Worm (Caenorhabditis elegans) whole organism, L1 larva: ENCODE results near the gene T05C12.1.

Source experiments
- ceh-82 ChIP-seq, 3 experiments: fragments of 150-350 bp in 1 of 3; sonication (generic microtip) in 2 of 3; optimal IDR thresholded peaks; 2 replicates each; lab custom pipeline; 2014 to 2017; ENCODE audit warnings: missing biosample characterization in 3 of 3, missing genetic modification characterization in 3 of 3
- dpl-1 ChIP-seq, 3 experiments: fragments of 150-350 bp in 2 of 3; sonication (generic microtip) in 1 of 3; optimal IDR thresholded peaks; 2 replicates each; lab custom pipeline; 2014 to 2017; ENCODE audit warnings: missing biosample characterization in 3 of 3, missing genetic modification characterization in 3 of 3, missing genetic modification reagents in 3 of 3
- elt-3 ChIP-seq, 6 experiments: fragments of 150-350 bp in 1 of 6; sonication (generic microtip); optimal IDR thresholded peaks; 2 replicates each; lab custom pipeline; 2017 to 2018; ENCODE audit warnings: missing biosample characterization in 6 of 6, missing genetic modification characterization in 6 of 6, inconsistent platforms in 1 of 6
- nhr-77 ChIP-seq: fragments of 150-350 bp; optimal IDR thresholded peaks from 2 replicates; lab custom pipeline; 2014; ENCODE audit warnings: missing biosample characterization, missing genetic modification characterization
- unc-62 ChIP-seq: fragments of 150-350 bp; optimal IDR thresholded peaks from 2 replicates; lab custom pipeline; 2014; ENCODE audit warnings: missing biosample characterization, missing genetic modification reagents, missing genetic modification characterization
- zag-1 ChIP-seq: fragments of 150-350 bp; optimal IDR thresholded peaks from 2 replicates; lab custom pipeline; 2014; ENCODE audit warnings: missing biosample characterization, missing genetic modification characterization

ce11 chrII:8180281-8180680 is 6.8 kb downstream of the T05C12.1 start, which contains the start of gene T05C12.4:
- no peak for TF ChIP-seq unc-62 (GFP tag; lab: Kevin White, UChicago)
- no peak for TF ChIP-seq elt-3 (tag; optimal IDR thresholded peaks at IDR 0.05; lab: Kevin White, UChicago)
- no peak for TF ChIP-seq nhr-77 (tag; lab: Kevin White, UChicago)
- no peak for TF ChIP-seq dpl-1 (GFP tag; optimal IDR thresholded peaks at IDR 0.05; lab: Kevin White, UChicago)
- TF ChIP-seq zag-1 (tag; lab: Kevin White, UChicago): no peak
- no peak for TF ChIP-seq ceh-82 (tag; optimal IDR thresholded peaks at IDR 0.05; lab: Kevin White, UChicago)
